Worm (Caenorhabditis elegans): Measurements from ENCODE around the gene Y69A2AR.12.

Y69A2AR.12 gene

ce11 chrIV:2548766-2549165, 19.6 kb upstream of the Y69A2AR.12 start:
- TF ChIP-seq ceh-48 (tag; optimal IDR thresholded peaks at IDR 0.05) (peak; percentile 49), lin-11 (tag; optimal IDR thresholded peaks at IDR 0.05) (no peak)

ce11 chrIV:2549542-2549941, 18.9 kb upstream of the Y69A2AR.12 start:
- TF ChIP-seq ceh-48 (tag; optimal IDR thresholded peaks at IDR 0.05) (peak; percentile 23), ceh-34 (tag; optimal IDR thresholded peaks at IDR 0.05) (no peak)

ce11 chrIV:2551418-2551817, 17.0 kb upstream of the Y69A2AR.12 start, which contains the start of gene Y69A2AR.23:
Gene Y69A2AR.23 (minus strand): TSS chrIV:2551684.
- no peak for TF ChIP-seq sox-4 (tag; optimal IDR thresholded peaks at IDR 0.05)
- TF ChIP-seq C08G9.2 (tag; optimal IDR thresholded peaks at IDR 0.05) = no peak
- TF ChIP-seq ceh-48 (tag; optimal IDR thresholded peaks at IDR 0.05) = peak; percentile 35
- TF ChIP-seq ets-4 (tag; optimal IDR thresholded peaks at IDR 0.05) = no peak

ce11 chrIV:2551838-2552237, 16.6 kb upstream of the Y69A2AR.12 start:
- TF ChIP-seq unc-42 (tag; optimal IDR thresholded peaks at IDR 0.05) (no peak), ceh-19 (GFP tag; optimal IDR thresholded peaks at IDR 0.05) (no peak), pag-3 (tag; optimal IDR thresholded peaks at IDR 0.05; ENCODE audit: borderline replicate concordance) (no peak), dmd-4 (tag; optimal IDR thresholded peaks at IDR 0.05; ENCODE audit: borderline replicate concordance) (no peak), fax-1 (tag; optimal IDR thresholded peaks at IDR 0.05) (no peak), sox-4 (tag; optimal IDR thresholded peaks at IDR 0.05) (no peak), pros-1 (tag; optimal IDR thresholded peaks at IDR 0.05) (no peak), ref-2 (tag; optimal IDR thresholded peaks at IDR 0.05) (no peak), pha-2 (tag; optimal IDR thresholded peaks at IDR 0.05) (no peak), unc-55 (GFP tag; optimal IDR thresholded peaks at IDR 0.05) (no peak), pax-1 (tag; optimal IDR thresholded peaks at IDR 0.05) (no peak), nfya-1 (tag; optimal IDR thresholded peaks at IDR 0.05) (no peak), eyg-1 (tag; optimal IDR thresholded peaks at IDR 0.05) (no peak), ceh-2 (tag; optimal IDR thresholded peaks at IDR 0.05) (no peak), gmeb-2 (tag; optimal IDR thresholded peaks at IDR 0.05) (no peak), ceh-48 (tag; optimal IDR thresholded peaks at IDR 0.05) (no peak), fkh-10 (GFP tag; optimal IDR thresholded peaks at IDR 0.05) (no peak), pqm-1 (tag; optimal IDR thresholded peaks at IDR 0.05) (no peak)

- no peak for TF ChIP-seq ceh-48 (tag; optimal IDR thresholded peaks at IDR 0.05)
- TF ChIP-seq nfya-1 (tag; optimal IDR thresholded peaks at IDR 0.05) = no peak
- no peak for TF ChIP-seq ceh-9 (tag; optimal IDR thresholded peaks at IDR 0.05)
- no peak for TF ChIP-seq fax-1 (tag; optimal IDR thresholded peaks at IDR 0.05)
- TF ChIP-seq ceh-31 (tag; optimal IDR thresholded peaks at IDR 0.05) = no peak
- no peak for TF ChIP-seq odd-2 (tag; optimal IDR thresholded peaks at IDR 0.05)
- TF ChIP-seq pha-2 (tag; optimal IDR thresholded peaks at IDR 0.05) = no peak
- no peak for TF ChIP-seq ceh-34 (tag; optimal IDR thresholded peaks at IDR 0.05)
- no peak for TF ChIP-seq K02D7.2 (tag; optimal IDR thresholded peaks at IDR 0.05)
Measured at ce11 chrIV:2552276-2552675, 16.1 kb upstream of the Y69A2AR.12 start.

ce11 chrIV:2552855-2553254, 15.6 kb upstream of the Y69A2AR.12 start:
- TF ChIP-seq pha-4 (tag; optimal IDR thresholded peaks at IDR 0.05) (no peak), hlh-15 (tag; optimal IDR thresholded peaks at IDR 0.05) (no peak), ceh-9 (tag; optimal IDR thresholded peaks at IDR 0.05) (no peak), ceh-2 (tag; optimal IDR thresholded peaks at IDR 0.05) (no peak), ceh-45 (GFP tag; IDR thresholded peaks at IDR 0.05) (no peak), pros-1 (tag; optimal IDR thresholded peaks at IDR 0.05) (no peak), unc-86 (tag; optimal IDR thresholded peaks at IDR 0.05) (no peak), pat-9 (tag; optimal IDR thresholded peaks at IDR 0.05) (no peak), dmd-4 (tag; optimal IDR thresholded peaks at IDR 0.05; ENCODE audit: borderline replicate concordance) (no peak), ceh-34 (tag; optimal IDR thresholded peaks at IDR 0.05) (no peak), gmeb-2 (tag; optimal IDR thresholded peaks at IDR 0.05) (no peak), hlh-6 (tag; optimal IDR thresholded peaks at IDR 0.05) (no peak), eyg-1 (tag; optimal IDR thresholded peaks at IDR 0.05) (no peak), ceh-14 (tag; optimal IDR thresholded peaks at IDR 0.05) (no peak), ceh-48 (tag; optimal IDR thresholded peaks at IDR 0.05) (no peak), ceh-31 (tag; optimal IDR thresholded peaks at IDR 0.05) (no peak), unc-42 (tag; optimal IDR thresholded peaks at IDR 0.05) (no peak), ceh-19 (GFP tag; optimal IDR thresholded peaks at IDR 0.05) (no peak), ceh-22 (tag; optimal IDR thresholded peaks at IDR 0.05) (no peak), elt-4 (tag; optimal IDR thresholded peaks at IDR 0.05) (no peak)

Measured in whole organism, late embryonic.